Fruit fly (Drosophila melanogaster) whole organism, embryonic: ENCODE data around the gene Unr.

Experiments
- Adf1 ChIP-seq: fragments of 200-800 bp; sonication (Bioruptor generic); IDR thresholded peaks from 2 replicates; pipeline ENCODE4 v1.3.6; 2022; ENCODE audit warnings: missing biosample characterization, missing genetic modification characterization
- Antp ChIP-seq: fragments of 200-800 bp; sonication (Bioruptor generic); optimal IDR thresholded peaks from 3 replicates; lab custom pipeline; 2016; ENCODE audit warnings: missing biosample characterization, missing genetic modification characterization
- CG10366 ChIP-seq: fragments of 200-800 bp; sonication (Bioruptor generic); IDR thresholded peaks from 2 replicates; pipeline ENCODE4 v1.3.6; 2022; ENCODE audit warnings: missing biosample characterization, missing genetic modification characterization
- CG10565 ChIP-seq: fragments of 200-800 bp; sonication (Bioruptor generic); optimal IDR thresholded peaks from 3 replicates; lab custom pipeline; 2016; ENCODE audit warnings: missing biosample characterization, mild to moderate bottlenecking, missing genetic modification characterization
- CG12744 ChIP-seq: fragments of 200-800 bp; sonication (Bioruptor generic); optimal IDR thresholded peaks from 2 replicates; lab custom pipeline; 2016; ENCODE audit warnings: missing biosample characterization, missing genetic modification characterization
- CG15479 ChIP-seq: fragments of 200-800 bp; sonication (Bioruptor generic); optimal IDR thresholded peaks from 3 replicates; lab custom pipeline; 2019; ENCODE audit warnings: missing biosample characterization, mild to moderate bottlenecking, missing genetic modification characterization, moderate library complexity
- CG17385 ChIP-seq: fragments of 200-800 bp; sonication (Bioruptor generic); optimal IDR thresholded peaks from 3 replicates; lab custom pipeline; 2018; ENCODE audit warnings: missing biosample characterization, mild to moderate bottlenecking, missing genetic modification characterization
- CG18262 ChIP-seq: fragments of 200-800 bp; optimal IDR thresholded peaks from 3 replicates; lab custom pipeline; 2019; ENCODE audit warnings: missing biosample characterization, mild to moderate bottlenecking, missing genetic modification characterization, moderate library complexity
- CG2712 ChIP-seq: fragments of 200-800 bp; optimal IDR thresholded peaks from 3 replicates; lab custom pipeline; 2019; ENCODE audit warnings: missing biosample characterization, mild to moderate bottlenecking, missing genetic modification characterization, moderate library complexity
- CG4730 ChIP-seq: fragments of 200-800 bp; sonication (Bioruptor generic); IDR thresholded peaks from 2 replicates; pipeline ENCODE4 v1.3.6; 2022; ENCODE audit warnings: missing biosample characterization, missing genetic modification characterization
- CG6272 ChIP-seq: fragments of 200-800 bp; sonication (Bioruptor generic); IDR thresholded peaks from 2 replicates; pipeline ENCODE4 v1.3.6; 2022; ENCODE audit warnings: missing biosample characterization, missing genetic modification characterization
- CG7556 ChIP-seq: fragments of 200-800 bp; sonication (Bioruptor generic); optimal IDR thresholded peaks from 2 replicates; lab custom pipeline; 2017; ENCODE audit warnings: missing biosample characterization, mild to moderate bottlenecking, missing genetic modification characterization
- CG8281 ChIP-seq: fragments of 200-800 bp; sonication (Bioruptor generic); optimal IDR thresholded peaks from 2 replicates; lab custom pipeline; 2018; ENCODE audit warnings: missing biosample characterization, mild to moderate bottlenecking, missing genetic modification characterization, moderate library complexity
- CG9727 ChIP-seq: fragments of 200-800 bp; sonication (Bioruptor generic); optimal IDR thresholded peaks from 3 replicates; lab custom pipeline; 2017; ENCODE audit warnings: missing biosample characterization, mild to moderate bottlenecking, missing genetic modification characterization
- CG9876 ChIP-seq: fragments of 200-800 bp; sonication (Bioruptor generic); optimal IDR thresholded peaks from 2 replicates; lab custom pipeline; 2016; ENCODE audit warnings: missing biosample characterization, missing genetic modification characterization
- CG9932 ChIP-seq: fragments of 200-800 bp; sonication (Bioruptor generic); IDR thresholded peaks from 2 replicates; pipeline ENCODE4 v1.3.6; 2022; ENCODE audit warnings: missing biosample characterization, missing genetic modification characterization
- CTCF ChIP-seq: fragments of 200-800 bp; sonication (Bioruptor generic); optimal IDR thresholded peaks from 2 replicates; lab custom pipeline; 2017; ENCODE audit warnings: missing biosample characterization, mild to moderate bottlenecking, missing genetic modification characterization, moderate library complexity
- Drgx ChIP-seq: fragments of 200-800 bp; sonication (Bioruptor generic); IDR thresholded peaks from 2 replicates; pipeline ENCODE4 v1.3.6; 2022; ENCODE audit warnings: missing biosample characterization, missing genetic modification characterization
- Jarid2 ChIP-seq: fragments of 200-800 bp; sonication (Bioruptor generic); optimal IDR thresholded peaks from 3 replicates; lab custom pipeline; 2017; ENCODE audit warnings: mild to moderate bottlenecking, missing biosample characterization, missing genetic modification reagents, missing genetic modification characterization
- MTF-1 ChIP-seq: fragments of 200-800 bp; sonication (Bioruptor generic); optimal IDR thresholded peaks from 2 replicates; lab custom pipeline; 2018; ENCODE audit warnings: missing biosample characterization, mild to moderate bottlenecking, missing genetic modification characterization, borderline replicate concordance
- Sox102F ChIP-seq: fragments of 200-800 bp; sonication (Bioruptor generic); optimal IDR thresholded peaks from 2 replicates; lab custom pipeline; 2018; ENCODE audit warnings: missing biosample characterization, mild to moderate bottlenecking, missing genetic modification characterization, moderate library complexity
- Spps ChIP-seq: fragments of 200-800 bp; sonication (Bioruptor generic); optimal IDR thresholded peaks from 2 replicates; lab custom pipeline; 2018; ENCODE audit warnings: missing biosample characterization, mild to moderate bottlenecking, missing genetic modification characterization
- bowl ChIP-seq: fragments of 200-800 bp; sonication (Bioruptor generic); IDR thresholded peaks from 2 replicates; pipeline ENCODE4 v1.3.6; 2022; ENCODE audit warnings: missing biosample characterization, missing genetic modification characterization
- cato ChIP-seq: fragments of 200-800 bp; sonication (Bioruptor generic); optimal IDR thresholded peaks from 2 replicates; lab custom pipeline; 2016; ENCODE audit warnings: missing biosample characterization, missing genetic modification characterization, borderline replicate concordance
- chinmo ChIP-seq: fragments of 200-800 bp; sonication (Bioruptor generic); IDR thresholded peaks from 4 replicates; pipeline ENCODE4 v1.3.6; 2022; ENCODE audit warnings: missing biosample characterization, missing genetic modification characterization; ENCODE audit not compliant: partially characterized antibody
- ci ChIP-seq: fragments of 200-800 bp; sonication (Bioruptor generic); IDR thresholded peaks from 3 replicates; pipeline ENCODE4 v1.3.6; 2022; ENCODE audit warnings: missing biosample characterization, missing genetic modification characterization
- crp ChIP-seq, 2 experiments: fragments of 200-800 bp; sonication (Bioruptor generic); optimal IDR thresholded peaks; 2 replicates in 1 of 2; 3 replicates in 1 of 2; lab custom pipeline; 2017; ENCODE audit warnings: missing biosample characterization in 2 of 2, missing genetic modification characterization in 2 of 2, mild to moderate bottlenecking in 1 of 2, moderate library complexity in 1 of 2
- da ChIP-seq: fragments of 200-800 bp; sonication (Bioruptor generic); optimal IDR thresholded peaks from 2 replicates; lab custom pipeline; 2016; ENCODE audit warnings: missing biosample characterization, missing genetic modification characterization
- fd64A ChIP-seq: fragments of 200-800 bp; sonication (Bioruptor generic); optimal IDR thresholded peaks from 3 replicates; lab custom pipeline; 2018; ENCODE audit warnings: missing biosample characterization, mild to moderate bottlenecking, missing genetic modification characterization
- fd96Cb ChIP-seq: fragments of 200-800 bp; sonication (Bioruptor generic); optimal IDR thresholded peaks from 2 replicates; lab custom pipeline; 2018; ENCODE audit warnings: missing biosample characterization, mild to moderate bottlenecking, missing genetic modification characterization, moderate library complexity
- gcm ChIP-seq: fragments of 200-800 bp; sonication (Bioruptor generic); optimal IDR thresholded peaks from 2 replicates; lab custom pipeline; 2019; ENCODE audit warnings: missing biosample characterization, mild to moderate bottlenecking, missing genetic modification characterization, moderate library complexity
- gfzf ChIP-seq: fragments of 200-800 bp; sonication (Bioruptor generic); optimal IDR thresholded peaks from 2 replicates; lab custom pipeline; 2016; ENCODE audit warnings: missing biosample characterization, mild to moderate bottlenecking, missing genetic modification characterization, moderate library complexity
- lmd ChIP-seq: fragments of 200-800 bp; sonication (Bioruptor generic); IDR thresholded peaks from 2 replicates; pipeline ENCODE4 v1.3.6; 2022; ENCODE audit warnings: missing biosample characterization, missing genetic modification characterization
- nom ChIP-seq: fragments of 200-800 bp; sonication (Bioruptor generic); optimal IDR thresholded peaks from 2 replicates; lab custom pipeline; 2017; ENCODE audit warnings: missing biosample characterization, missing genetic modification characterization, mild to moderate bottlenecking, moderate library complexity, missing genetic modification reagents
- p53 ChIP-seq: fragments of 200-800 bp; sonication (Bioruptor generic); optimal IDR thresholded peaks from 2 replicates; lab custom pipeline; 2016; ENCODE audit warnings: missing biosample characterization, missing genetic modification characterization
- schlank ChIP-seq: fragments of 200-800 bp; sonication (Bioruptor generic); optimal IDR thresholded peaks from 2 replicates; lab custom pipeline; 2018; ENCODE audit warnings: missing biosample characterization, mild to moderate bottlenecking, missing genetic modification characterization
- sima ChIP-seq: fragments of 200-800 bp; sonication (Bioruptor generic); optimal IDR thresholded peaks from 2 replicates; lab custom pipeline; 2016; ENCODE audit warnings: missing biosample characterization, missing genetic modification characterization
- slou ChIP-seq: fragments of 200-800 bp; sonication (Bioruptor generic); optimal IDR thresholded peaks from 3 replicates; lab custom pipeline; 2016; ENCODE audit warnings: missing biosample characterization, missing genetic modification characterization
- sna ChIP-seq: fragments of 200-800 bp; sonication (Bioruptor generic); IDR thresholded peaks from 2 replicates; pipeline ENCODE4 v1.3.6; 2022; ENCODE audit warnings: missing biosample characterization, missing genetic modification characterization; ENCODE audit not compliant: partially characterized antibody
- sob ChIP-seq: fragments of 200-800 bp; sonication (Bioruptor generic); IDR thresholded peaks from 2 replicates; pipeline ENCODE4 v1.3.6; 2022; ENCODE audit warnings: missing biosample characterization, missing genetic modification characterization
- tap ChIP-seq: fragments of 200-800 bp; optimal IDR thresholded peaks from 3 replicates; lab custom pipeline; 2019; ENCODE audit warnings: missing biosample characterization, mild to moderate bottlenecking, missing genetic modification characterization, moderate library complexity
- vfl ChIP-seq: fragments of 200-800 bp; sonication (Bioruptor generic); optimal IDR thresholded peaks from 2 replicates; lab custom pipeline; 2016; ENCODE audit warnings: missing biosample characterization, missing genetic modification characterization
- wek ChIP-seq: fragments of 200-800 bp; sonication (Bioruptor generic); optimal IDR thresholded peaks from 3 replicates; lab custom pipeline; 2018; ENCODE audit warnings: missing biosample characterization, mild to moderate bottlenecking, missing genetic modification characterization, moderate library complexity
- z ChIP-seq: fragments of 200-800 bp; sonication (Bioruptor generic); IDR thresholded peaks from 3 replicates; pipeline ENCODE4 v1.3.6; 2022; ENCODE audit warnings: missing biosample characterization, missing genetic modification characterization

Unr gene

DNA sequence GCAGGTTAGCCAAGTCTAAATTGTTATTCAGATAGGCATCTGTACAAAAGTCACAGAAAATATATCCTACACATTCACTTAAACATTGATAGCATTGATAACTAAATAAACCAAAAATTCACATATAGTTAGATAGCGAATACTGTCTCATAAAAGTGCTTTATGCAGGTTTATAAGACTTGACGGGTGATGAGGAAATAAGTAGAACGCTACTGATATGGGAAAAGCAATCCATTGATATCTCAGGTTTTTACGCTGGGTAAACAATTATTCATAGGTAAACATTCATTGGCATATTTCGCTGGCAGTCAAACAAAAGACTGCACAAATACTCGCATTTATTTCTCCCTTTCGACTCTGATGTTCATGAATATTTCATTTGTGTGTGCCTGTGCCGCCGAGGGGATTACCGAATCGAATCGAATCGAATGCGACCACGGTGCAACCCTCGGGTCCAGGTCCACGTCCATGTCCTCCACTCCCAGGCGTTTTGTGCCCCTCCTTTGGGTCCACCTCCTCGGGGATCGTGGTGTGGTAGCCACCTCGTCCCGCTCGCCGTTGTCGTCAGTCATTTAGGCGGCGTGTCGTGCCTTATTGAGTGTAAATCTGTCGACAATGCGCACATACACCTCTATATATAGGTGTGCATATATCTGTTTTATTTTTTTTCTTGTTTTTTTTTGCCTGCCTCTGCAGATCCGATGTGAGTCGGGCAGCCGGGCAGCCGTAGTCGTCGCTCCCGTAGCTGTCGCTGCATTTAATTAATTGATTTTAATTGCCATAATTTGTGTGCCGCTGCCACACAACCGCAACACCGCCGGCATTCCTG lies 18.1 kb upstream of the Unr start (continued):
- TF ChIP-seq fd64A (GFP tag; lab: Kevin White, UChicago) (no peak), Sox102F (GFP tag; lab: Kevin White, UChicago) (no peak), fd96Cb (tag; lab: Kevin White, UChicago) (no peak), wek (GFP tag; lab: Kevin White, UChicago) (no peak), gfzf (GFP tag; lab: Kevin White, UChicago) (no peak), sob (GFP tag; lab: Robert Waterston, UW) (no peak), CTCF (GFP tag; lab: Kevin White, UChicago) (no peak), CG17385 (GFP tag; lab: Kevin White, UChicago) (no peak), gcm (GFP tag; lab: Kevin White, UChicago) (no peak), schlank (tag; lab: Kevin White, UChicago) (no peak), CG2712 (tag; lab: Kevin White, UChicago) (peak; percentile 8), MTF-1 (GFP tag; lab: Kevin White, UChicago) (no peak), Drgx (GFP tag; lab: Robert Waterston, UW) (peak; percentile 17; the same call in 1 of the 2 replicates), z (GFP tag; lab: Robert Waterston, UW) (0 out of 3 replicates have a peak, but pooled peaks have one; percentile 48), CG9727 (GFP tag; lab: Kevin White, UChicago) (no peak), Antp (GFP tag; lab: Kevin White, UChicago) (no peak), lmd (0 out of 2 replicates have a peak, but pooled peaks have one; percentile 3), da (GFP tag; lab: Kevin White, UChicago) (no peak), crp (GFP tag; optimal IDR thresholded peaks at IDR 0.05; lab: Kevin White, UChicago) (no peak), CG9932 (GFP tag; lab: Robert Waterston, UW) (no peak), sna (GFP tag; lab: Robert Waterston, UW) (no peak), CG15479 (no peak), sima (GFP tag; lab: Kevin White, UChicago) (no peak), CG9876 (no peak), nom (peak; percentile 18), CG10565 (GFP tag; lab: Kevin White, UChicago) (no peak), bowl (no peak), p53 (GFP tag; lab: Kevin White, UChicago) (no peak), CG7556 (no peak), CG8281 (tag; lab: Kevin White, UChicago) (no peak), CG6272 (no peak), CG4730 (GFP tag; lab: Robert Waterston, UW) (0 out of 2 replicates have a peak, but pooled peaks have one; percentile 8), Jarid2 (GFP tag; lab: Kevin White, UChicago) (peak; percentile 6), CG12744 (GFP tag; lab: Kevin White, UChicago) (no peak), cato (no peak), tap (no peak), Spps (tag; lab: Kevin White, UChicago) (no peak), CG18262 (tag; lab: Kevin White, UChicago) (no peak), vfl (GFP tag; lab: Kevin White, UChicago) (no peak), chinmo (GFP tag; lab: Robert Waterston, UW) (0 out of 4 replicates have a peak, but pooled peaks have one; percentile 58), Adf1 (GFP tag; lab: Robert Waterston, UW) (no peak), slou (GFP tag; lab: Kevin White, UChicago) (no peak), CG10366 (no peak), ci (GFP tag; lab: Robert Waterston, UW) (no peak)
